Worm (Caenorhabditis elegans) whole organism, mixed stage, embryonic: ENCODE data around the gene Y22D7AR.14.

Source experiments
- M03D4.4 ChIP-seq: sonication (generic microtip); optimal IDR thresholded peaks from 2 replicates; lab custom pipeline; 2017; ENCODE audit warnings: mild to moderate bottlenecking, missing genetic modification characterization, missing compliant biosample characterization
- bed-3 ChIP-seq: fragments of 200-800 bp; sonication (Bioruptor generic); optimal IDR thresholded peaks from 3 replicates; lab custom pipeline; 2018; ENCODE audit warnings: mild to moderate bottlenecking, missing genetic modification characterization, moderate library complexity, missing compliant biosample characterization
- blmp-1 ChIP-seq: fragments of 150-350 bp; optimal IDR thresholded peaks from 2 replicates; lab custom pipeline; 2014; ENCODE audit warnings: missing biosample characterization, missing genetic modification characterization
- ceh-39 ChIP-seq: fragments of 150-350 bp; optimal IDR thresholded peaks from 2 replicates; lab custom pipeline; 2014; ENCODE audit warnings: missing biosample characterization, missing genetic modification characterization
- ceh-43 ChIP-seq: fragments of 200-800 bp; sonication (Bioruptor generic); optimal IDR thresholded peaks from 2 replicates; lab custom pipeline; 2018; ENCODE audit warnings: mild to moderate bottlenecking, missing genetic modification characterization, moderate library complexity, missing compliant biosample characterization
- ceh-83 ChIP-seq: fragments of 200-800 bp; sonication (Bioruptor generic); optimal IDR thresholded peaks from 2 replicates; lab custom pipeline; 2018; ENCODE audit warnings: mild to moderate bottlenecking, missing genetic modification characterization, missing compliant biosample characterization
- cnd-1 ChIP-seq: fragments of 200-800 bp; sonication (Bioruptor generic); optimal IDR thresholded peaks from 2 replicates; lab custom pipeline; 2018; ENCODE audit warnings: mild to moderate bottlenecking, missing genetic modification characterization, missing compliant biosample characterization
- drap-1 ChIP-seq: fragments of 200-800 bp; sonication (Bioruptor generic); optimal IDR thresholded peaks from 3 replicates; lab custom pipeline; 2018; ENCODE audit warnings: mild to moderate bottlenecking, missing genetic modification characterization, missing compliant biosample characterization
- elt-1 ChIP-seq: sonication (generic microtip); optimal IDR thresholded peaks from 2 replicates; lab custom pipeline; 2017; ENCODE audit warnings: missing genetic modification characterization, mild to moderate bottlenecking, missing compliant biosample characterization, antibody characterized with exemption, moderate library complexity, borderline replicate concordance; ENCODE audit not compliant: insufficient read depth
- flh-1 ChIP-seq: fragments of 200-800 bp; sonication (Bioruptor generic); optimal IDR thresholded peaks from 2 replicates; lab custom pipeline; 2018; ENCODE audit warnings: mild to moderate bottlenecking, missing genetic modification characterization, moderate library complexity, missing compliant biosample characterization
- ham-2 ChIP-seq: fragments of 200-800 bp; sonication (Bioruptor generic); optimal IDR thresholded peaks from 2 replicates; lab custom pipeline; 2018; ENCODE audit warnings: mild to moderate bottlenecking, missing genetic modification characterization, missing compliant biosample characterization
- hlh-1 ChIP-seq: fragments of 150-350 bp; optimal IDR thresholded peaks from 2 replicates; lab custom pipeline; 2014; ENCODE audit warnings: missing biosample characterization, missing genetic modification reagents, missing genetic modification characterization
- lin-13 ChIP-seq: fragments of 150-350 bp; optimal IDR thresholded peaks from 2 replicates; lab custom pipeline; 2014; ENCODE audit warnings: missing biosample characterization, missing genetic modification characterization
- lin-32 ChIP-seq: fragments of 200-800 bp; sonication (Bioruptor generic); optimal IDR thresholded peaks from 2 replicates; lab custom pipeline; 2018; ENCODE audit warnings: mild to moderate bottlenecking, missing genetic modification characterization, missing compliant biosample characterization
- lsy-2 ChIP-seq: fragments of 150-350 bp; optimal IDR thresholded peaks from 2 replicates; lab custom pipeline; 2014; ENCODE audit warnings: missing biosample characterization, missing genetic modification characterization
- mab-5 ChIP-seq: fragments of 150-350 bp; optimal IDR thresholded peaks from 2 replicates; lab custom pipeline; 2014; ENCODE audit warnings: missing biosample characterization, missing genetic modification characterization
- mep-1 ChIP-seq: fragments of 150-350 bp; optimal IDR thresholded peaks from 2 replicates; lab custom pipeline; 2017; ENCODE audit warnings: missing biosample characterization, missing genetic modification reagents, missing genetic modification characterization, inconsistent platforms
- mls-2 ChIP-seq: sonication (generic microtip); optimal IDR thresholded peaks from 2 replicates; lab custom pipeline; 2016; ENCODE audit warnings: mild to moderate bottlenecking, missing genetic modification characterization, moderate library complexity, missing compliant biosample characterization
- nhr-12 ChIP-seq: fragments of 150-350 bp; optimal IDR thresholded peaks from 2 replicates; lab custom pipeline; 2014; ENCODE audit warnings: missing biosample characterization, missing genetic modification characterization
- nhr-237 ChIP-seq: fragments of 150-350 bp; optimal IDR thresholded peaks from 2 replicates; lab custom pipeline; 2014; ENCODE audit warnings: missing biosample characterization, missing genetic modification characterization
- nhr-28 ChIP-seq: fragments of 150-350 bp; optimal IDR thresholded peaks from 2 replicates; lab custom pipeline; 2014; ENCODE audit warnings: missing biosample characterization, missing genetic modification characterization
- nhr-76 ChIP-seq: sonication (generic microtip); optimal IDR thresholded peaks from 2 replicates; lab custom pipeline; 2017; ENCODE audit warnings: missing biosample characterization, missing genetic modification characterization
- sem-2 ChIP-seq: fragments of 200-800 bp; sonication (Bioruptor generic); optimal IDR thresholded peaks from 2 replicates; lab custom pipeline; 2018; ENCODE audit warnings: mild to moderate bottlenecking, missing genetic modification characterization, missing compliant biosample characterization
- snpc-4 ChIP-seq: fragments of 150-350 bp; optimal IDR thresholded peaks from 2 replicates; lab custom pipeline; 2014; ENCODE audit warnings: missing biosample characterization, missing genetic modification characterization
- sptf-1 ChIP-seq: sonication (generic microtip); optimal IDR thresholded peaks from 2 replicates; lab custom pipeline; 2017; ENCODE audit warnings: mild to moderate bottlenecking, missing genetic modification characterization, moderate library complexity, missing compliant biosample characterization
- unc-120 ChIP-seq: sonication (generic microtip); optimal IDR thresholded peaks from 2 replicates; lab custom pipeline; 2017; ENCODE audit warnings: missing genetic modification characterization, missing compliant biosample characterization; ENCODE audit not compliant: poor library complexity, severe bottlenecking
- unc-39 ChIP-seq: fragments of 150-350 bp; optimal IDR thresholded peaks from 2 replicates; lab custom pipeline; 2014; ENCODE audit warnings: missing biosample characterization, missing genetic modification characterization
- unc-62 ChIP-seq: fragments of 150-350 bp; optimal IDR thresholded peaks from 2 replicates; lab custom pipeline; 2014; ENCODE audit warnings: missing biosample characterization, missing genetic modification reagents, missing genetic modification characterization
- zip-8 ChIP-seq: fragments of 150-350 bp; optimal IDR thresholded peaks from 2 replicates; lab custom pipeline; 2014; ENCODE audit warnings: missing biosample characterization, missing genetic modification characterization
- ztf-11 ChIP-seq: fragments of 150-350 bp; optimal IDR thresholded peaks from 2 replicates; lab custom pipeline; 2014; ENCODE audit warnings: missing biosample characterization, missing genetic modification characterization

Y22D7AR.14 gene

DNA sequence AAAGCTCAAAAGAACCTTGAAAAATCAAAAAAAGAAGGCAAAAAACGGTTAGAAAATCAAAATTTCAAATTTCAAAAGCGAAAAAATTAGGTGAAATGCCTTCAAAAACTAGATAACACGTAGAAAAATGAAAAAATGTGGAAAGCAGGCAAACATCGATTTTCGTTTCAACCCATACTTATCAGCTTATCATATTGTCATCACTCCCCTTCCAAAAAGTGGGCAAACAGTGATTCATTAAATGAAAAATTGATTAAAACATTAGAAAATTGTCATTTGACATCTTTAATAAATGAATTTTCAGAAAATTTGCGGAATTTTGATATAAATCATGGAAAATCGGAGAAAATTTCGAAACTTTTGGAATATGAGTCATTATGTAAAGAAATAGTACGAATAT is 28.8 kb downstream of the Y22D7AR.14 start:
- TF ChIP-seq mab-5 (tag; lab: Kevin White, UChicago) = no peak
- TF ChIP-seq ceh-39 (tag; lab: Kevin White, UChicago) = no peak
- no peak for TF ChIP-seq mls-2 (tag; lab: Kevin White, UChicago)
- TF ChIP-seq nhr-12 (tag; lab: Kevin White, UChicago) = no peak
- TF ChIP-seq mep-1 = no peak
- TF ChIP-seq unc-62 = no peak
- no peak for TF ChIP-seq lin-13 (tag; lab: Kevin White, UChicago)
- no peak for TF ChIP-seq sem-2
- no peak for TF ChIP-seq blmp-1 (tag; lab: Kevin White, UChicago)
- no peak for TF ChIP-seq ceh-83 (GFP tag; lab: Kevin White, UChicago)
- no peak for TF ChIP-seq ztf-11
- no peak for TF ChIP-seq lsy-2
- no peak for TF ChIP-seq snpc-4 (tag; lab: Kevin White, UChicago)
- TF ChIP-seq lin-32 (GFP tag; lab: Kevin White, UChicago) = no peak

DNA sequence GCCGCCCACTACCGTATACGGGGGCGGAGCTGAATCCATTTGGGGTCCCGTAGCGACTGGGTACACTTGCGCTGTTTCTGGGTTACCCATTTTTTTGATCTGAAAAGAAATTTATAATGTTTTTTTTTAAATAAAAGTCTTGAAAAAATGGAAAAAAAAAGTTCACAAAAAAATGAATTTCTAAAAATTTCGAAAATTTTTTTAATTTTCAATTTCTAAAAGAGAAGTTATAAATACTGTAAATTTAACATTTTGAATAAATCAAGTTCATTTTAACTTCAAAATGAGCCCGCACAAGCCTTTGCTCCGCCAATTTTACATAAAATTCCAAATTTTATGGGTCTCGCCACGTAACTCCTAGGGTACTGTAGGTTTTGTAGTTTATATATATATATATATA is 30.1 kb downstream of the Y22D7AR.14 start, which contains the start of gene Y22D7AL.15:
TSS of gene Y22D7AL.15 (minus strand) at position 101 of the 400 bp plus-strand sequence.
- no peak for TF ChIP-seq nhr-12 (tag; lab: Kevin White, UChicago)
- TF ChIP-seq, all 35 proteins: peak for 0

DNA sequence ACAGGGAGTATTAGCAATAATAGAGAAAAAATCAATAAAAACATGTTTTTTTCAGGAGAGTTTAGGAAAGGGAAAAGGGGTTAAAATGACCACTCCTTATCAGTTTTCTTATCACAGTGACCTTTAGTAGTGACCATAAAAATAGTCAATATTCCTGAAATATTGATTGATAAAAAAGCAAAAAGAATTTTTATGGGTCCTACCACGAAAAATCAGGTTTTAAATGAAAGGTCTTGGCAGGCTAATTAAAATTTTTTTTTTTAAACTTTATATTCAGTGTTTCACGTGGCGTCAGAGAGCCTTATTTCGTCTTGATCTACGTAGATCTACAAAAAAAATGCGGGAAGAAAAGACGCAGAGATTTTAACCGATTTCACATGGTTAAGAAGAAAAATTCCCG is 32.4 kb downstream of the Y22D7AR.14 start, which contains the start of gene cht-4:
TSS of gene cht-4 (minus strand) at position 101 of the 400 bp plus-strand sequence.
- TF ChIP-seq sem-2 (no peak), ceh-39 (tag; lab: Kevin White, UChicago) (no peak), elt-1 (tag; lab: Kevin White, UChicago) (no peak), snpc-4 (tag; lab: Kevin White, UChicago) (no peak), ztf-11 (no peak), mls-2 (tag; lab: Kevin White, UChicago) (no peak), blmp-1 (tag; lab: Kevin White, UChicago) (no peak), hlh-1 (tag; lab: Kevin White, UChicago) (no peak), bed-3 (no peak), lin-13 (tag; lab: Kevin White, UChicago) (no peak), ceh-83 (GFP tag; lab: Kevin White, UChicago) (no peak), nhr-12 (tag; lab: Kevin White, UChicago) (no peak), zip-8 (no peak), drap-1 (GFP tag; lab: Kevin White, UChicago) (no peak), unc-62 (no peak), ham-2 (GFP tag; lab: Kevin White, UChicago) (no peak), M03D4.4 (tag; lab: Kevin White, UChicago) (no peak), unc-39 (no peak), flh-1 (GFP tag; lab: Kevin White, UChicago) (no peak), ceh-43 (GFP tag; lab: Kevin White, UChicago) (no peak)

DNA sequence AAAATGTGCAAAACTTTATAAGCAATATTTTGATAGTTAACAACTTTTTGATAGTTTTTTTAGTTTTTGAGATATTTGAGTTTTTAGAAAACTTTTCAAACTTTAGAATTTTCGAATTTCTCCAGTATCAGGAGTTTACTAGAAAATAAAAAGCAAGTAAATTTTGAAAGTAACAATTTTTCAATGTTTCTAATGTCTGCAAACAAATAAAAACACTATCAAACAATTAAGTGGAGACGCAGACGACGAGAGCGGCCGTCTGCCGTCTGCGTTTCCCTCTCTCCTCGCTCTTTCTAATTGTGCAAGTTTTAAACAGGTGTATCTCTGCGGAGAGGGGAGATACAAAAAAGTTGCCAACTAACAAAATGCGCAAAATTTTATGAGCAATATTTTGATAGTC is 36.9 kb downstream of the Y22D7AR.14 start:
- no peak for TF ChIP-seq ceh-83 (GFP tag; lab: Kevin White, UChicago)
- TF ChIP-seq elt-1 (tag; lab: Kevin White, UChicago) = no peak
- TF ChIP-seq lsy-2 = no peak
- TF ChIP-seq cnd-1 (tag; lab: Kevin White, UChicago) = no peak
- no peak for TF ChIP-seq drap-1 (GFP tag; lab: Kevin White, UChicago)
- TF ChIP-seq unc-120 (tag; lab: Kevin White, UChicago) = no peak
- no peak for TF ChIP-seq blmp-1 (tag; lab: Kevin White, UChicago)
- no peak for TF ChIP-seq nhr-76 (tag; lab: Kevin White, UChicago)
- TF ChIP-seq flh-1 (GFP tag; lab: Kevin White, UChicago) = no peak
- TF ChIP-seq nhr-237 = no peak
- TF ChIP-seq lin-13 (tag; lab: Kevin White, UChicago) = no peak
- no peak for TF ChIP-seq nhr-12 (tag; lab: Kevin White, UChicago)
- no peak for TF ChIP-seq hlh-1 (tag; lab: Kevin White, UChicago)
- no peak for TF ChIP-seq mep-1
- TF ChIP-seq nhr-28 (tag; lab: Kevin White, UChicago) = no peak
- TF ChIP-seq bed-3 = no peak
- no peak for TF ChIP-seq unc-62
- no peak for TF ChIP-seq zip-8
- no peak for TF ChIP-seq mls-2 (tag; lab: Kevin White, UChicago)

DNA sequence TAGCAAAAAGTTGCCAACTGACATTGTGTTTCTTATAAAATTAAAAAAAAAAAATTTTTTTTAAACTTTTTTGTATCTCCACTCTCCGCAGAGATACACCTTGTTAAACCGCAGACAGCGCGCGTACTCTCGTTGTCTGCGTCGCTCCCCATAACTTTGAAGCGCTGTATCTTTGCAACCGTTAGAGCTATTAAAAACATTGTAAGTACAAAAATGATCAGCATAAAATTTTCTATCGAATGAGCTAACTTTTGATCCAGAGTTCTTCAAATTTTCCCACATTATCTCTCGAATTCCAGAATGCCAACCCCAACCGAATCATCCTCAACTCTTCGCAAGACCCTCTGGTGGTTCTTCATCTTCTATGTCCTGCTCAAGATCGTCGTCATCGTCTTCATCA is 37.6 kb downstream of the Y22D7AR.14 start, which contains the start of gene Y22D7AL.1:
TSS of gene Y22D7AL.1 (plus strand) at position 301 of the 400 bp plus-strand sequence.
- TF ChIP-seq sptf-1 (tag; lab: Kevin White, UChicago) = no peak
